Worm (Caenorhabditis elegans): ENCODE measurements around the gene T24A6.20.

- TF ChIP-seq nhr-77 (tag; optimal IDR thresholded peaks at IDR 0.05) (no peak), nhr-85 (tag) (no peak), dpl-1 (GFP tag; optimal IDR thresholded peaks at IDR 0.05) (no peak), pqm-1 (tag; optimal IDR thresholded peaks at IDR 0.05) (no peak), unc-62 (GFP tag; optimal IDR thresholded peaks at IDR 0.05) (no peak)
These were observed 11.8 kb upstream of the T24A6.20 start, which contains the start of gene srbc-67 for ce11 chrV:3541117-3541516.

Data from whole organism, L1 larva.